Fruit fly (Drosophila melanogaster) ovary, adult (tissue): Measurements from ENCODE around the gene CG11899.

ENCODE experiments used
- CG17801 ChIP-seq: fragments of 200-800 bp; optimal IDR thresholded peaks from 2 replicates; lab custom pipeline; 2019; ENCODE audit warnings: missing biosample characterization, mild to moderate bottlenecking, missing genetic modification characterization, moderate library complexity; ENCODE audit not compliant: partially characterized antibody

Gene CG11899

dm6 chr3R:29204612-29205480 lies 4.6 kb downstream of the CG11899 start:
- no peak for TF ChIP-seq CG17801 (GFP tag; lab: Kevin White, UChicago)

- no peak for TF ChIP-seq CG17801 (GFP tag; lab: Kevin White, UChicago)
Observed at dm6 chr3R:29206198-29207011, 6.2 kb downstream of the CG11899 start.

- TF ChIP-seq CG17801 (GFP tag; lab: Kevin White, UChicago), result peak; percentile 73
Observed at dm6 chr3R:29207012-29207656, 6.9 kb downstream of the CG11899 start.

dm6 chr3R:29207996-29208395 lies 7.7 kb downstream of the CG11899 start:
- peak; percentile 45 for TF ChIP-seq CG17801 (GFP tag; lab: Kevin White, UChicago)

- TF ChIP-seq CG17801 (GFP tag; lab: Kevin White, UChicago), result no peak
Observed at dm6 chr3R:29210091-29210490, 9.8 kb downstream of the CG11899 start.

- TF ChIP-seq CG17801 (GFP tag; lab: Kevin White, UChicago), result no peak
Observed at dm6 chr3R:29210542-29211393, 10.5 kb downstream of the CG11899 start.

- no peak for TF ChIP-seq CG17801 (GFP tag; lab: Kevin White, UChicago)
Observed at dm6 chr3R:29211702-29212101, 11.4 kb downstream of the CG11899 start.

- no peak for TF ChIP-seq CG17801 (GFP tag; lab: Kevin White, UChicago)
Observed at dm6 chr3R:29212534-29212933, 12.3 kb downstream of the CG11899 start.

dm6 chr3R:29213416-29213815 lies 13.2 kb downstream of the CG11899 start:
- no peak for TF ChIP-seq CG17801 (GFP tag; lab: Kevin White, UChicago)

- TF ChIP-seq CG17801 (GFP tag; lab: Kevin White, UChicago), result peak; percentile 100
Observed at dm6 chr3R:29214262-29214661, 14.0 kb downstream of the CG11899 start.

- peak; percentile 77 for TF ChIP-seq CG17801 (GFP tag; lab: Kevin White, UChicago)
Observed at dm6 chr3R:29214982-29215533, 14.8 kb downstream of the CG11899 start.

dm6 chr3R:29215652-29216483 lies 15.6 kb downstream of the CG11899 start:
- TF ChIP-seq CG17801 (GFP tag; lab: Kevin White, UChicago), result no peak

dm6 chr3R:29216484-29216863 lies 16.2 kb downstream of the CG11899 start:
- no peak for TF ChIP-seq CG17801 (GFP tag; lab: Kevin White, UChicago)
